Worm (Caenorhabditis elegans) whole organism, L3 larva: ENCODE measurements around the gene M153.5.

Experiments used
- ceh-82 ChIP-seq: fragments of 150-350 bp; optimal IDR thresholded peaks from 2 replicates; lab custom pipeline; 2014; ENCODE audit warnings: missing biosample characterization, missing genetic modification characterization
- daf-12 ChIP-seq: fragments of 150-350 bp; optimal IDR thresholded peaks from 2 replicates; lab custom pipeline; 2014; ENCODE audit warnings: missing biosample characterization, missing genetic modification reagents, missing genetic modification characterization
- egl-27 ChIP-seq: sonication (generic microtip); optimal IDR thresholded peaks from 4 replicates; lab custom pipeline; 2017; ENCODE audit warnings: missing biosample characterization, missing genetic modification reagents, missing genetic modification characterization
- fkh-10 ChIP-seq: sonication (generic microtip); optimal IDR thresholded peaks from 2 replicates; lab custom pipeline; 2017; ENCODE audit warnings: missing biosample characterization, missing genetic modification reagents, missing genetic modification characterization
- nhr-11 ChIP-seq: fragments of 150-350 bp; optimal IDR thresholded peaks from 2 replicates; lab custom pipeline; 2014; ENCODE audit warnings: missing biosample characterization, missing genetic modification characterization
- nhr-12 ChIP-seq: fragments of 150-350 bp; optimal IDR thresholded peaks from 2 replicates; lab custom pipeline; 2014; ENCODE audit warnings: missing biosample characterization, missing genetic modification characterization
- nhr-23 ChIP-seq: fragments of 150-350 bp; optimal IDR thresholded peaks from 2 replicates; lab custom pipeline; 2014; ENCODE audit warnings: missing biosample characterization, missing genetic modification reagents, missing genetic modification characterization
- nhr-237 ChIP-seq: fragments of 150-350 bp; optimal IDR thresholded peaks from 2 replicates; lab custom pipeline; 2014; ENCODE audit warnings: missing biosample characterization, missing genetic modification characterization
- sea-2 ChIP-seq: fragments of 150-350 bp; sonication (generic microtip); optimal IDR thresholded peaks from 4 replicates; lab custom pipeline; 2014; ENCODE audit warnings: missing biosample characterization, missing genetic modification reagents, missing genetic modification characterization
- skn-1 ChIP-seq: fragments of 150-350 bp; optimal IDR thresholded peaks from 2 replicates; lab custom pipeline; 2014; ENCODE audit warnings: missing biosample characterization, missing genetic modification characterization
- snpc-4 ChIP-seq: fragments of 150-350 bp; optimal IDR thresholded peaks from 2 replicates; lab custom pipeline; 2014; ENCODE audit warnings: missing biosample characterization, missing genetic modification characterization
- unc-39 ChIP-seq: sonication (generic microtip); optimal IDR thresholded peaks from 4 replicates; lab custom pipeline; 2017; ENCODE audit warnings: missing biosample characterization, missing genetic modification characterization

DNA sequence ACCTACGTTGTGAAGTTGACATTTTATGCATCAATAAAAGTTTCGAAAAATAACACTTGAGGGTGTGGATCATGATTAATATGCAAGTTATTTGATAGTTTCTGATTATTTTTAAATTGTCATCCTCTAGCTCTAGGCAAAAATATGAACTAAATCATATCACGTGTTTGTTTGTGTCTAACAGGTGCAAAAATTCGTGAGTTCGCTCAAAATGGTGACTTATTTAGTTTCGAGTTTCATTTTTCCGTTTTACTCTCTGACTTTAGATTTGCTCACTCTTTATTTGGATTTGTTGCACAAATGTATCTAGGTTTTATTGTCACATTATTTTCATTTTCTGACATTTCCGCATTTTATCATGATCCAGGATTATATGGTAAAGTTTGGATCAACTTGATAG is 25.5 kb upstream of the M153.5 start, which contains the start of gene lgc-16:
- no peak for TF ChIP-seq snpc-4 (tag; lab: Kevin White, UChicago)
- no peak for TF ChIP-seq sea-2 (GFP tag; lab: Kevin White, UChicago)
- no peak for TF ChIP-seq unc-39 (tag; lab: Kevin White, UChicago)
- TF ChIP-seq egl-27 (tag; lab: Kevin White, UChicago), result no peak
- TF ChIP-seq nhr-12 (tag; lab: Kevin White, UChicago), result no peak
- no peak for TF ChIP-seq nhr-237
- no peak for TF ChIP-seq nhr-23 (tag; lab: Kevin White, UChicago)
- TF ChIP-seq nhr-11 (tag; lab: Kevin White, UChicago), result no peak
- TF ChIP-seq fkh-10 (GFP tag; lab: Kevin White, UChicago), result no peak
- TF ChIP-seq daf-12 (tag; lab: Kevin White, UChicago), result no peak
- no peak for TF ChIP-seq skn-1 (tag; lab: Kevin White, UChicago)
- TF ChIP-seq ceh-82 (tag; lab: Kevin White, UChicago), result no peak
